Fruit fly (Drosophila melanogaster): ENCODE data around the gene Mgat2.

The Mgat2 gene

dm6 chr3R:29997607-29998236 lies 24.3 kb downstream of the Mgat2 start, which contains the start of the genes CG15525 and CG11504 (continued):
- TF ChIP-seq HmgZ (tag; optimal IDR thresholded peaks at IDR 0.05) (peak; percentile 63), Sox102F (GFP tag; optimal IDR thresholded peaks at IDR 0.05) (no peak), Asciz (GFP tag; optimal IDR thresholded peaks at IDR 0.05) (no peak), wor (GFP tag; IDR thresholded peaks at IDR 0.05) (no peak), CG12299 (tag; optimal IDR thresholded peaks at IDR 0.05) (no peak), CG9437 (GFP tag; optimal IDR thresholded peaks at IDR 0.05) (peak; percentile 19), CG14710 (tag; optimal IDR thresholded peaks at IDR 0.05) (peak; percentile 72), Bdp1 (GFP tag; optimal IDR thresholded peaks at IDR 0.05) (no peak), fd64A (GFP tag; optimal IDR thresholded peaks at IDR 0.05) (no peak), H2.0 (GFP tag; IDR thresholded peaks at IDR 0.05) (peak; percentile 21; the same call in 1 of the 2 replicates), nau (GFP tag; optimal IDR thresholded peaks at IDR 0.05) (no peak), eve (GFP tag; optimal IDR thresholded peaks at IDR 0.05) (no peak), BtbVII (GFP tag; optimal IDR thresholded peaks at IDR 0.05) (no peak), tx (GFP tag; optimal IDR thresholded peaks at IDR 0.05) (peak; percentile 56), CG18476 (GFP tag; optimal IDR thresholded peaks at IDR 0.05) (peak; percentile 47), CG3065 (GFP tag; optimal IDR thresholded peaks at IDR 0.05) (peak; percentile 2), z (GFP tag; IDR thresholded peaks at IDR 0.05) (no peak), CG12769 (tag; optimal IDR thresholded peaks at IDR 0.05) (no peak), dan (GFP tag; IDR thresholded peaks at IDR 0.05) (no peak), ERR (GFP tag; optimal IDR thresholded peaks at IDR 0.05) (peak; percentile 10), CG17802 (tag; optimal IDR thresholded peaks at IDR 0.05) (no peak), Med (GFP tag) (peak; percentile 84), cg (GFP tag; optimal IDR thresholded peaks at IDR 0.05) (no peak), Neu2 (GFP tag; optimal IDR thresholded peaks at IDR 0.05; ENCODE audit: borderline replicate concordance) (no peak), phol (tag; optimal IDR thresholded peaks at IDR 0.05) (peak; percentile 96), gsb-n (tag; optimal IDR thresholded peaks at IDR 0.05) (no peak), schlank (tag; optimal IDR thresholded peaks at IDR 0.05) (no peak), CG17359 (tag; optimal IDR thresholded peaks at IDR 0.05) (peak; percentile 45), Xrp1 (GFP tag; IDR thresholded peaks at IDR 0.05) (peak; percentile 65), chn (GFP tag; optimal IDR thresholded peaks at IDR 0.05) (peak; percentile 47), grn (GFP tag; optimal IDR thresholded peaks at IDR 0.05) (no peak), CG3281 (GFP tag; optimal IDR thresholded peaks at IDR 0.05) (no peak), CG2678 (tag; optimal IDR thresholded peaks at IDR 0.05) (no peak), Camta (GFP tag; optimal IDR thresholded peaks at IDR 0.05) (peak; percentile 53), CG10654 (GFP tag; optimal IDR thresholded peaks at IDR 0.05) (peak; percentile 38), sc (optimal IDR thresholded peaks at IDR 0.05) (no peak), sc (GFP tag; optimal IDR thresholded peaks at IDR 0.05) (no peak), slp2 (GFP tag; optimal IDR thresholded peaks at IDR 0.05) (no peak), Elba2 (GFP tag; optimal IDR thresholded peaks at IDR 0.05) (peak; percentile 6), run (tag; optimal IDR thresholded peaks at IDR 0.05) (no peak), ranshi (GFP tag; IDR thresholded peaks at IDR 0.05) (peak; percentile 58), yki (optimal IDR thresholded peaks at IDR 0.05) (no peak), Six4 (GFP tag; optimal IDR thresholded peaks at IDR 0.05) (no peak), CG12236 (GFP tag; optimal IDR thresholded peaks at IDR 0.05) (no peak), seq (GFP tag; IDR thresholded peaks at IDR 0.05) (peak; percentile 36; the same call in 1 of the 2 replicates), gt (GFP tag; IDR thresholded peaks at IDR 0.05) (no peak), fd102C (GFP tag; optimal IDR thresholded peaks at IDR 0.05) (no peak), CG4360 (GFP tag; IDR thresholded peaks at IDR 0.05) (no peak), Dref (GFP tag; IDR thresholded peaks at IDR 0.05) (peak; percentile 90), lab (GFP tag; optimal IDR thresholded peaks at IDR 0.05) (no peak), CG8944 (GFP tag; optimal IDR thresholded peaks at IDR 0.05) (peak; percentile 8)

Data from whole organism, embryonic.